Worm (Caenorhabditis elegans) whole organism, L1 larva: ENCODE data around the gene W02G9.3.

Source experiments
- C04F5.9 ChIP-seq: sonication (generic microtip); optimal IDR thresholded peaks from 2 replicates; lab custom pipeline; 2016; ENCODE audit warnings: missing genetic modification characterization, missing compliant biosample characterization
- blmp-1 ChIP-seq: fragments of 150-350 bp; optimal IDR thresholded peaks from 2 replicates; lab custom pipeline; 2014; ENCODE audit warnings: missing biosample characterization, missing genetic modification characterization
- elt-2 ChIP-seq: sonication (generic microtip); optimal IDR thresholded peaks from 2 replicates; lab custom pipeline; 2016; ENCODE audit warnings: missing genetic modification characterization, mild to moderate bottlenecking, inconsistent platforms, missing compliant biosample characterization, missing genetic modification reagents
- fkh-10 ChIP-seq: sonication (generic microtip); optimal IDR thresholded peaks from 2 replicates; lab custom pipeline; 2017; ENCODE audit warnings: missing biosample characterization, missing genetic modification reagents, missing genetic modification characterization
- hlh-17 ChIP-seq: fragments of 200-800 bp; sonication (Bioruptor generic); optimal IDR thresholded peaks from 2 replicates; lab custom pipeline; 2018; ENCODE audit warnings: missing genetic modification characterization, mild to moderate bottlenecking, missing compliant biosample characterization, moderate library complexity, borderline replicate concordance
- hpl-2 ChIP-seq: fragments of 150-350 bp; optimal IDR thresholded peaks from 2 replicates; lab custom pipeline; 2014; ENCODE audit warnings: missing biosample characterization, missing genetic modification reagents, missing genetic modification characterization
- lin-15B ChIP-seq: fragments of 150-350 bp; sonication (generic microtip); optimal IDR thresholded peaks from 3 replicates; lab custom pipeline; 2014; ENCODE audit warnings: missing biosample characterization, missing genetic modification characterization
- mdl-1 ChIP-seq, 2 experiments: fragments of 150-350 bp; optimal IDR thresholded peaks; 2 replicates each; lab custom pipeline; 2014 to 2017; ENCODE audit warnings: missing biosample characterization in 2 of 2, missing genetic modification characterization in 2 of 2, inconsistent platforms in 1 of 2
- nhr-71 ChIP-seq: sonication (generic microtip); optimal IDR thresholded peaks from 2 replicates; lab custom pipeline; 2016; ENCODE audit warnings: mild to moderate bottlenecking, missing genetic modification characterization, moderate library complexity, missing compliant biosample characterization
- nhr-85 ChIP-seq: sonication (generic microtip); peaks from one replicate; lab custom pipeline; 2016; ENCODE audit warnings: missing genetic modification characterization, inconsistent platforms, missing compliant biosample characterization
- skn-1 ChIP-seq: fragments of 150-350 bp; optimal IDR thresholded peaks from 2 replicates; lab custom pipeline; 2014; ENCODE audit warnings: missing biosample characterization, missing genetic modification characterization
- swsn-7 ChIP-seq: sonication (generic microtip); optimal IDR thresholded peaks from 2 replicates; lab custom pipeline; 2016; ENCODE audit warnings: missing genetic modification characterization, missing compliant biosample characterization
- zip-4 ChIP-seq: fragments of 200-800 bp; sonication (Bioruptor generic); optimal IDR thresholded peaks from 2 replicates; lab custom pipeline; 2018; ENCODE audit warnings: mild to moderate bottlenecking, missing genetic modification characterization, moderate library complexity, missing compliant biosample characterization

The W02G9.3 gene

DNA sequence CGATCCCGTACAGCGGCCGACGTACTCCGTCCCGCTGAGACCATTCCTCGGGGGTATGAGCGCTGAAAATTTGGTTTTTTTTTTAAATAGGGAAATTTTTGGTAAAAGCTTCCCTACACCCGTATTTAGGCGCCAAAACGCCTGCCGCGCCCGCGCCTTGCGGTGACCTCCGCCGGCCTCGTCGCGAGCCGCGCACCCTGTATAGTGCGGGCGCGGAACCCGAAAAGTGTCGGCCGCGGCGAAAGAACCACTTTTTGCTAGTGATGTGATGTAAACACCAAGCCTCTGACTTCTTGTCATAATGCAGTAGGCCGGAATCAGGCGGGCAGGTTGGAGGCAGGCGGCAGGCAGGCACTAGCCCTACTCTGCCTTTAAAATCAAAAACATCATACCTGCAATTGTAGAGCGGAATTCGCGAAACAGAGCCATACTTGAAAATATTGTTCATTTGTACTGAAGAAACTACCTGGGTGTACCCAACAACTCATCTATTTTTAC is 46.0 kb downstream of the W02G9.3 start, which contains the start of gene srt-29:
TSS of gene srt-29 (minus strand) at position 448 of the 498 bp plus-strand sequence.
- no peak for TF ChIP-seq fkh-10 (GFP tag; lab: Kevin White, UChicago)
- no peak for TF ChIP-seq hpl-2 (GFP tag; lab: Kevin White, UChicago)
- no peak for TF ChIP-seq C04F5.9 (tag; lab: Kevin White, UChicago)
- no peak for TF ChIP-seq hlh-17 (GFP tag; lab: Kevin White, UChicago)
- TF ChIP-seq swsn-7: no peak

DNA sequence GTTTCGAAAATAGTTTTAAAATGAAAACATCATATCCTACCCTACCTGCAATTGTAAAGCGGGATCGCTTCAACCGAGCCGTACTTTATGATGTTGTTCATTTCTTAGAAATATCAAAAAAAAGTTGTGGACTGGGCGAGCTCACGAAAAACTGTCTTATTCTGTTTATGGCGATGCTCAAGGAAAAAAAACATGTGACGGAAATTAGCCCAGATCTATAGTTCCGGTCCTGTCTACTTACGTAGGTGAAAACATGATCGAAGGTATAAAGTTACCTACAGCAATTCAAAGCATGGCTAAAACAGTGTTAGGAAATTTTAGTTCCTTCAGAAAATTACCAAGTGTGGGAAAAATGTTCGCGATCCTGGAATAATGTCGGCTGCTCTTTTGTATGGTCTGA is 48.0 kb downstream of the W02G9.3 start, which contains the start of gene srt-27:
TSS of gene srt-27 (minus strand) at position 101 of the 400 bp plus-strand sequence.
- no peak for TF ChIP-seq skn-1 (tag; lab: Kevin White, UChicago)
- TF ChIP-seq, all 84 proteins: peak for 0

DNA sequence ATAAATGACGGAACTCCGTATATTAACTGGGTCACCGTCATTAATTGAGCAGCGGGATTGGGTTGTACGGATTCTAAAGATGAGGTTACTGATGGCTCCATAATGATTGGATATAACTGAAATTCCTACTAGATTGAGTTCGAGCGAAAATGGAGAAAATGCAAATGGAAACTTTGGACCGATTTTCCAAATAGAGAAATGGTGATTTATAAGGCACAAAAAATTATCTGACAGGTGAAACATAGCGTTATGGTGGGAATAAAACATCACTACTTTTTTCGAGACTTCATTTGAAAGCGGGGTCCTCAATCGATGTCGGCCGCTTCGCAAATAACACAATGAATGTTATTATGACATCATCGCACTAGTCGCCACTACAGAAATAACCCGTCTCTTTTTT is 49.8 kb downstream of the W02G9.3 start, which contains the start of gene srg-60:
TSS of gene srg-60 (minus strand) at position 101 of the 400 bp plus-strand sequence.
- TF ChIP-seq lin-15B (no peak), blmp-1 (no peak), nhr-85 (tag; lab: Kevin White, UChicago) (no peak), elt-2 (tag; lab: Kevin White, UChicago) (no peak), mdl-1 (tag; optimal IDR thresholded peaks at IDR 0.05; lab: Kevin White, UChicago) (no peak), zip-4 (GFP tag; lab: Kevin White, UChicago) (no peak), nhr-71 (tag; lab: Kevin White, UChicago) (no peak)
